Fruit fly (Drosophila melanogaster) whole organism, embryonic: ENCODE data around the gene Gr64f.
A peak's percentile ranks its signal among the peaks of the same experiment; 100 is the strongest.

Source experiments
- Blimp-1 ChIP-seq: fragments of 200-800 bp; sonication (Bioruptor generic); optimal IDR thresholded peaks from 3 replicates; lab custom pipeline; 2018; ENCODE audit warnings: missing biosample characterization, missing genetic modification characterization, mild to moderate bottlenecking, moderate library complexity, missing genetic modification reagents
- CG13624 ChIP-seq: fragments of 200-800 bp; sonication (Bioruptor generic); optimal IDR thresholded peaks from 2 replicates; lab custom pipeline; 2016; ENCODE audit warnings: missing biosample characterization, missing genetic modification characterization
- CG18764 ChIP-seq: fragments of 200-800 bp; sonication (Bioruptor generic); optimal IDR thresholded peaks from 3 replicates; lab custom pipeline; 2016; ENCODE audit warnings: missing biosample characterization, missing genetic modification characterization
- CG2889 ChIP-seq: fragments of 200-800 bp; sonication (Bioruptor generic); IDR thresholded peaks from 3 replicates; pipeline ENCODE4 v1.3.6; 2022; ENCODE audit warnings: missing biosample characterization, missing genetic modification characterization
- CG32767 ChIP-seq: fragments of 200-800 bp; sonication (Bioruptor generic); IDR thresholded peaks from 2 replicates; pipeline ENCODE4 v1.3.6; 2022; ENCODE audit warnings: missing biosample characterization, missing genetic modification characterization
- CG34224 ChIP-seq: fragments of 200-800 bp; sonication (Bioruptor generic); IDR thresholded peaks from 3 replicates; pipeline ENCODE4 v1.3.6; 2022; ENCODE audit warnings: missing biosample characterization, missing genetic modification characterization; ENCODE audit not compliant: partially characterized antibody
- Hey ChIP-seq: fragments of 200-800 bp; sonication (Bioruptor generic); optimal IDR thresholded peaks from 3 replicates; lab custom pipeline; 2018; ENCODE audit warnings: missing biosample characterization, mild to moderate bottlenecking, missing genetic modification characterization
- Nf-YB ChIP-seq: fragments of 200-800 bp; sonication (Bioruptor generic); optimal IDR thresholded peaks from 3 replicates; lab custom pipeline; 2019; ENCODE audit warnings: missing biosample characterization, mild to moderate bottlenecking, missing genetic modification characterization, moderate library complexity
- Nf-YC ChIP-seq: fragments of 200-800 bp; optimal IDR thresholded peaks from 3 replicates; lab custom pipeline; 2019; ENCODE audit warnings: missing biosample characterization, mild to moderate bottlenecking, missing genetic modification characterization, moderate library complexity
- Pdp1 ChIP-seq, 2 experiments: fragments of 200-800 bp; sonication (Bioruptor generic); optimal IDR thresholded peaks; 3 replicates each; lab custom pipeline; 2016; ENCODE audit warnings: missing biosample characterization in 2 of 2, missing genetic modification characterization in 2 of 2, mild to moderate bottlenecking in 1 of 2, moderate library complexity in 1 of 2
- Ptx1 ChIP-seq: fragments of 200-800 bp; sonication (Bioruptor generic); IDR thresholded peaks from 2 replicates; pipeline ENCODE4 v1.3.6; 2022; ENCODE audit warnings: missing biosample characterization, missing genetic modification characterization
- Ravus ChIP-seq: fragments of 200-800 bp; sonication (Bioruptor generic); IDR thresholded peaks from 2 replicates; pipeline ENCODE4 v1.3.6; 2022; ENCODE audit warnings: missing biosample characterization, missing genetic modification characterization
- Side ChIP-seq: fragments of 200-800 bp; sonication (Bioruptor generic); optimal IDR thresholded peaks from 2 replicates; lab custom pipeline; 2016; ENCODE audit warnings: missing biosample characterization, missing genetic modification characterization
- ash1 ChIP-seq: fragments of 200-800 bp; sonication (Bioruptor generic); optimal IDR thresholded peaks from 2 replicates; lab custom pipeline; 2018; ENCODE audit warnings: missing biosample characterization, mild to moderate bottlenecking, missing genetic modification characterization
- cwo ChIP-seq: fragments of 200-800 bp; sonication (Bioruptor generic); optimal IDR thresholded peaks from 3 replicates; lab custom pipeline; 2017; ENCODE audit warnings: missing biosample characterization, missing genetic modification characterization, mild to moderate bottlenecking, moderate library complexity, missing genetic modification reagents
- da ChIP-seq: fragments of 200-800 bp; sonication (Bioruptor generic); optimal IDR thresholded peaks from 2 replicates; lab custom pipeline; 2016; ENCODE audit warnings: missing biosample characterization, missing genetic modification characterization
- ewg ChIP-seq: fragments of 200-800 bp; sonication (Bioruptor generic); optimal IDR thresholded peaks from 3 replicates; lab custom pipeline; 2017; ENCODE audit warnings: mild to moderate bottlenecking, missing biosample characterization, missing genetic modification reagents, missing genetic modification characterization
- gsb-n ChIP-seq: fragments of 200-800 bp; sonication (Bioruptor generic); optimal IDR thresholded peaks from 3 replicates; lab custom pipeline; 2018; ENCODE audit warnings: missing biosample characterization, mild to moderate bottlenecking, missing genetic modification characterization
- h ChIP-seq: fragments of >200 bp; optimal IDR thresholded peaks from 2 replicates; lab custom pipeline; 2017
- hth ChIP-seq: fragments of >200 bp; optimal IDR thresholded peaks from 2 replicates; lab custom pipeline; 2017; ENCODE audit warnings: inconsistent platforms
- nerfin-1 ChIP-seq: fragments of 200-800 bp; sonication (Bioruptor generic); optimal IDR thresholded peaks from 3 replicates; lab custom pipeline; 2019; ENCODE audit warnings: missing biosample characterization, mild to moderate bottlenecking, missing genetic modification characterization, moderate library complexity
- onecut ChIP-seq: fragments of 200-800 bp; sonication (Bioruptor generic); IDR thresholded peaks from 2 replicates; pipeline ENCODE4 v1.3.6; 2022; ENCODE audit warnings: missing biosample characterization, missing genetic modification characterization
- pros ChIP-seq: fragments of 200-800 bp; sonication (Bioruptor generic); optimal IDR thresholded peaks from 3 replicates; lab custom pipeline; 2019; ENCODE audit warnings: missing biosample characterization, mild to moderate bottlenecking, missing genetic modification characterization, moderate library complexity
- pzg ChIP-seq: fragments of 200-800 bp; sonication (Bioruptor generic); optimal IDR thresholded peaks from 3 replicates; lab custom pipeline; 2018; ENCODE audit warnings: missing biosample characterization, mild to moderate bottlenecking, missing genetic modification characterization, moderate library complexity
- schlank ChIP-seq: fragments of 200-800 bp; sonication (Bioruptor generic); optimal IDR thresholded peaks from 2 replicates; lab custom pipeline; 2018; ENCODE audit warnings: missing biosample characterization, mild to moderate bottlenecking, missing genetic modification characterization
- sens-2 ChIP-seq: fragments of 200-800 bp; sonication (Bioruptor generic); IDR thresholded peaks from 2 replicates; pipeline ENCODE4 v1.3.6; 2022; ENCODE audit warnings: missing biosample characterization, missing genetic modification characterization

Gr64f gene

DNA sequence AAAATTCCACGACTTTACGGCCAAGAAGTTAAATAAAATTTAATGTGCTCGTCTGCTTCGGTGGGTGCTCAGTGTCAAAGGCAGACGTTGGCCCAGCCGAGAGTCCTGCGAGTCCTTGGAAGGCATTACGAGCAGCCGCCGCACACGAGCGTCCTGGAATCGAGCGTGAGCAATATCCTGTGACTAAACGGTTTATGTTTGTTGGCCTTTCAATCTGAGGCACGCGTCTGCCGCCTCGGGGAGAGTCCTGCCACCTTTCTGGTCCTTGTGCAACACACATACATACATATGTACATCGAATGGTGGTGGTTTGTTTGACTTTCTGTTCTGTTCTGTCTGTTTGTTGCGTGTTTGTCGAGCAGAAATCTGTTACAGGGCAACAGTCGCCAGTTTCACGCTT, 47.8 kb downstream of the Gr64f start (continued):
- TF ChIP-seq Blimp-1 (no peak), ash1 (no peak), pzg (GFP tag; lab: Kevin White, UChicago) (no peak), CG13624 (no peak), nerfin-1 (peak; percentile 10), CG18764 (GFP tag; lab: Kevin White, UChicago) (no peak), da (GFP tag; lab: Kevin White, UChicago) (no peak), cwo (no peak), Ravus (no peak), CG34224 (GFP tag; lab: Robert Waterston, UW) (no peak), pros (GFP tag; lab: Kevin White, UChicago) (peak; percentile 57), sens-2 (GFP tag; lab: Robert Waterston, UW) (no peak), h (no peak), Hey (tag; lab: Kevin White, UChicago) (peak; percentile 94), gsb-n (peak; percentile 79), Side (GFP tag; lab: Kevin White, UChicago) (no peak), hth (lab: Kevin White, UChicago) (no peak), Ptx1 (GFP tag; lab: Robert Waterston, UW) (no peak), CG2889 (GFP tag; lab: Robert Waterston, UW) (no peak)

DNA sequence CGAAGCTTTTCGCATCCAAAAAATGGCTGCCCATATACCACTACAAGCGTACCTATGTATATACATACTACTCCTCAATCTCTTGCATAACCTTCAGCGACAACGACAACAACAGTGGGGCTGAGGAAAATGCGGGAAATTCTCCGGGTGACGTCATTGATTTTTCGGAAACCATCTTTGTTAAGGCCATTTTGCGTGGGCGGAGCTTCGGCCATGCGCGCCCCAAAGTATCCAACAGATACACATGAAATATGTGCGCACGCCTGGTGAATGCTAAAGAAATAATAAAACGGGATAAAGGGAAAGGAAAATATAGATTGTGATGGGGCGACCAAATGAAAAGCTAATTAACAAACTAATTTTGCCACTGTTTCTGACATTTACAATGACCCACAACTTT, 50.3 kb downstream of the Gr64f start:
- TF ChIP-seq ash1 (no peak), ewg (GFP tag; lab: Kevin White, UChicago) (peak; percentile 76), schlank (no peak), Pdp1 (GFP tag; optimal IDR thresholded peaks at IDR 0.05; lab: Kevin White, UChicago) (peak in 1 of 2 experiments; percentile 57), onecut (GFP tag; lab: Robert Waterston, UW) (peak; percentile 52), Nf-YC (tag; lab: Kevin White, UChicago) (peak; percentile 77), CG32767 (GFP tag; lab: Robert Waterston, UW) (peak; percentile 43; the same call in 1 of the 2 replicates), Nf-YB (peak; percentile 30)
